Worm (Caenorhabditis elegans) whole organism, L4/young adult: Measurements from ENCODE around the gene nlp-26.

Experiments
- W03F9.2 ChIP-seq: fragments of 150-350 bp; optimal IDR thresholded peaks from 2 replicates; lab custom pipeline; 2014; ENCODE audit warnings: missing biosample characterization, missing genetic modification characterization
- dao-5 ChIP-seq: sonication (generic microtip); optimal IDR thresholded peaks from 2 replicates; lab custom pipeline; 2016; ENCODE audit warnings: missing genotype, missing genetic modification characterization, moderate library complexity, missing compliant biosample characterization
- him-1 ChIP-seq: sonication (generic microtip); optimal IDR thresholded peaks from 2 replicates; lab custom pipeline; 2016; ENCODE audit warnings: missing genotype, missing genetic modification reagents, missing genetic modification characterization, missing compliant biosample characterization

nlp-26 gene

DNA sequence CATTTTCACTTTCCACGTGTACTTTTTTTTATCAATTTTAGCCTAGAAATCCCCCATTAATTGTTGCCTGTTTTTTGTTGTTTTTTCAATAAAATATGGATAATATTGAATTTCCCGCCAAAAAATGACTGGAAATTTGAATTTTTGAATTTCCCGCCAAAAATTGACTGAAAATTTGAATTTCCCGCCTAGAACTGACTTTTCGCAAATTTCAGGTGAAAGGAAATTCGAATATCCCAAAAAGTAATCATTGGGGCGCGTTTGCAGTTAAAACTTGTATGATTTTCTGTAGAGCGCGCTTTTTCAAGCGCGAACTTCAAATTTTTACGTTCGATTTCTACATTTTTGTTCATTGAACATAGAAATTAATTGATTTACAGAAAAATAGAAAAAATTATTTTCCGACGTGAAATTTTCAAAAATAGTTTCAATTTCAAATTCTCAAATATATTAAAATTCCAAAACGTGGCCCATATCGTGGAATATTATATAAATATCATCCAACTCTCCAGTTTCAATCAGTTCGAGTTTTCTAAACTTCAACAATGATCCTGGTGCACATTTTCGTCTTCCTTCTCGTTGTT is 32.4 kb downstream of the nlp-26 start, which contains the start of gene Y43F8C.9:
Gene Y43F8C.9 (plus strand): TSS at position 534 of the 584 bp plus-strand sequence.
- TF ChIP-seq dao-5 (tag; lab: Kevin White, UChicago): no peak
- no peak for TF ChIP-seq W03F9.2 (tag; lab: Kevin White, UChicago)
- no peak for TF ChIP-seq him-1 (tag; lab: Kevin White, UChicago)

DNA sequence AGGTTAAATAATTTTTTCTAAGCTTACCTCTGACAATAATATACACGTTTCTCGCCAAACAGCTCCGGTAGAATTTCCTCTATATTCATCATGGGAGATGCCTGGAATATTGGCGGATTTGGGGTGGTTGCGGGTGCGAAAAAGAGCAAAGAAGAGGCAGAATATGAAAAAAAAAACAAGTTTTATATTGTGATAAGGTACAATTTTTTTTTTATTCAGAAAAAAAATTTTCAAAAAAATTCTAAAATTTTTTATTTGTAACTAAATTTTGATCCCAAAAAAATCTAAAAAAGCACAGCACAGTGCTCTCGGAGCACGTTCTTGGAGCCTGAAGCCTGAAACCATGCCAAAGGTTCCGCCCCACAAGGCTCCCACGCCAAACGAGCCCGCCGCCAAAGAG is 41.9 kb downstream of the nlp-26 start, which contains the start of gene dmd-3:
Gene dmd-3 (minus strand): TSS at position 101 of the 400 bp plus-strand sequence.
- no peak for TF ChIP-seq W03F9.2 (tag; lab: Kevin White, UChicago)
- no peak for TF ChIP-seq him-1 (tag; lab: Kevin White, UChicago)
- no peak for TF ChIP-seq dao-5 (tag; lab: Kevin White, UChicago)
